Fruit fly (Drosophila melanogaster) whole organism, embryonic: ENCODE results near the gene CG34269.
A peak's percentile ranks its signal among the peaks of the same experiment; 100 is the strongest.

Source experiments
- B-H2 ChIP-seq: fragments of 200-800 bp; sonication (Bioruptor generic); optimal IDR thresholded peaks from 2 replicates; lab custom pipeline; 2018; ENCODE audit warnings: missing biosample characterization, mild to moderate bottlenecking, missing genetic modification characterization
- C15 ChIP-seq: fragments of 200-800 bp; sonication (Bioruptor generic); IDR thresholded peaks from 3 replicates; pipeline ENCODE4 v1.3.6; 2022; ENCODE audit warnings: missing biosample characterization, missing genetic modification characterization
- CG10321 ChIP-seq: fragments of 200-800 bp; sonication (Bioruptor generic); IDR thresholded peaks from 2 replicates; pipeline ENCODE4 v1.3.6; 2022; ENCODE audit warnings: missing biosample characterization, missing genetic modification characterization
- CG10565 ChIP-seq: fragments of 200-800 bp; sonication (Bioruptor generic); optimal IDR thresholded peaks from 3 replicates; lab custom pipeline; 2016; ENCODE audit warnings: missing biosample characterization, mild to moderate bottlenecking, missing genetic modification characterization
- CG17186 ChIP-seq: fragments of 200-800 bp; sonication (Bioruptor generic); optimal IDR thresholded peaks from 3 replicates; lab custom pipeline; 2017; ENCODE audit warnings: missing biosample characterization, missing genetic modification reagents, missing genetic modification characterization
- CG17612 ChIP-seq: fragments of 200-800 bp; sonication (Bioruptor generic); IDR thresholded peaks from 2 replicates; pipeline ENCODE4 v1.3.6; 2022; ENCODE audit warnings: missing biosample characterization, missing genetic modification characterization
- CG2199 ChIP-seq: fragments of 200-800 bp; sonication (Bioruptor generic); IDR thresholded peaks from 3 replicates; pipeline ENCODE4 v1.3.6; 2022; ENCODE audit warnings: missing biosample characterization, missing genetic modification characterization
- CG30431 ChIP-seq: fragments of 200-800 bp; sonication (Bioruptor generic); optimal IDR thresholded peaks from 2 replicates; lab custom pipeline; 2017; ENCODE audit warnings: missing biosample characterization, missing genetic modification characterization
- CG31365 ChIP-seq: fragments of 200-800 bp; sonication (Bioruptor generic); optimal IDR thresholded peaks from 2 replicates; lab custom pipeline; 2018; ENCODE audit warnings: missing biosample characterization, mild to moderate bottlenecking, missing genetic modification characterization
- CG32532 ChIP-seq: fragments of 200-800 bp; sonication (Bioruptor generic); IDR thresholded peaks from 2 replicates; pipeline ENCODE4 v1.3.6; 2022; ENCODE audit warnings: missing biosample characterization, missing genetic modification characterization
- CG33557 ChIP-seq: fragments of 200-800 bp; sonication (Bioruptor generic); optimal IDR thresholded peaks from 2 replicates; lab custom pipeline; 2019; ENCODE audit warnings: missing biosample characterization, mild to moderate bottlenecking, missing genetic modification characterization, moderate library complexity
- CG3407 ChIP-seq: fragments of 200-800 bp; sonication (Bioruptor generic); optimal IDR thresholded peaks from 2 replicates; lab custom pipeline; 2018; ENCODE audit warnings: missing biosample characterization, mild to moderate bottlenecking, missing genetic modification characterization
- CG42726 ChIP-seq: fragments of 200-800 bp; sonication (Bioruptor generic); IDR thresholded peaks from 2 replicates; pipeline ENCODE4 v1.3.6; 2022; ENCODE audit warnings: missing biosample characterization, missing genetic modification characterization; ENCODE audit not compliant: partially characterized antibody
- CG4328 ChIP-seq: fragments of 200-800 bp; sonication (Bioruptor generic); optimal IDR thresholded peaks from 3 replicates; lab custom pipeline; 2017; ENCODE audit warnings: missing biosample characterization, missing genetic modification reagents, missing genetic modification characterization
- CG6854 ChIP-seq: fragments of 200-800 bp; sonication (Bioruptor generic); optimal IDR thresholded peaks from 3 replicates; lab custom pipeline; 2017; ENCODE audit warnings: missing biosample characterization, mild to moderate bottlenecking, missing genetic modification characterization
- CG7271 ChIP-seq: fragments of 200-800 bp; sonication (Bioruptor generic); optimal IDR thresholded peaks from 2 replicates; lab custom pipeline; 2018; ENCODE audit warnings: missing biosample characterization, mild to moderate bottlenecking, missing genetic modification characterization, moderate library complexity
- CG8944 ChIP-seq: fragments of 200-800 bp; sonication (Bioruptor generic); optimal IDR thresholded peaks from 3 replicates; lab custom pipeline; 2016; ENCODE audit warnings: missing biosample characterization, missing genetic modification characterization
- CG9609 ChIP-seq: fragments of 200-800 bp; sonication (Bioruptor generic); optimal IDR thresholded peaks from 3 replicates; lab custom pipeline; 2016; ENCODE audit warnings: missing biosample characterization, missing genetic modification characterization
- CG9817 ChIP-seq: fragments of 200-800 bp; sonication (Bioruptor generic); optimal IDR thresholded peaks from 2 replicates; lab custom pipeline; 2018; ENCODE audit warnings: missing biosample characterization, mild to moderate bottlenecking, missing genetic modification characterization, moderate library complexity
- D19B ChIP-seq: fragments of 200-800 bp; sonication (Bioruptor generic); optimal IDR thresholded peaks from 2 replicates; lab custom pipeline; 2017; ENCODE audit warnings: missing biosample characterization, mild to moderate bottlenecking, missing genetic modification characterization
- Fer1 ChIP-seq: fragments of 200-800 bp; sonication (Bioruptor generic); optimal IDR thresholded peaks from 2 replicates; lab custom pipeline; 2017; ENCODE audit warnings: missing biosample characterization, mild to moderate bottlenecking, missing genetic modification characterization
- HLHmδ ChIP-seq: fragments of 200-800 bp; sonication (Bioruptor generic); optimal IDR thresholded peaks from 2 replicates; lab custom pipeline; 2018; ENCODE audit warnings: missing biosample characterization, mild to moderate bottlenecking, missing genetic modification characterization, moderate library complexity
- Hr51 ChIP-seq, 2 experiments: fragments of 200-800 bp; sonication (Bioruptor generic); optimal IDR thresholded peaks; 2 replicates in 1 of 2; 3 replicates in 1 of 2; lab custom pipeline; 2016 to 2018; ENCODE audit warnings: missing biosample characterization in 2 of 2, missing genetic modification characterization in 2 of 2, mild to moderate bottlenecking in 1 of 2, moderate library complexity in 1 of 2
- Hsf ChIP-seq: fragments of 200-800 bp; sonication (Bioruptor generic); optimal IDR thresholded peaks from 3 replicates; lab custom pipeline; 2016; ENCODE audit warnings: missing biosample characterization, missing genetic modification characterization
- MESR4 ChIP-seq: fragments of 200-800 bp; sonication (Bioruptor generic); optimal IDR thresholded peaks from 2 replicates; lab custom pipeline; 2018; ENCODE audit warnings: missing biosample characterization, mild to moderate bottlenecking, missing genetic modification characterization, moderate library complexity
- MTF-1 ChIP-seq: fragments of 200-800 bp; sonication (Bioruptor generic); optimal IDR thresholded peaks from 2 replicates; lab custom pipeline; 2018; ENCODE audit warnings: missing biosample characterization, mild to moderate bottlenecking, missing genetic modification characterization, borderline replicate concordance
- Med ChIP-seq: fragments of 200-800 bp; sonication (Bioruptor generic); peaks from one replicate; lab custom pipeline; 2016; ENCODE audit warnings: missing biosample characterization, missing genetic modification characterization, mild to moderate bottlenecking, inconsistent platforms, moderate library complexity
- Meics ChIP-seq: fragments of 200-800 bp; sonication (Bioruptor generic); optimal IDR thresholded peaks from 2 replicates; lab custom pipeline; 2017; ENCODE audit warnings: missing biosample characterization, mild to moderate bottlenecking, missing genetic modification characterization
- Neu2 ChIP-seq: fragments of 200-800 bp; sonication (Bioruptor generic); optimal IDR thresholded peaks from 3 replicates; lab custom pipeline; 2016; ENCODE audit warnings: missing biosample characterization, missing genetic modification characterization, borderline replicate concordance
- PHDP ChIP-seq: fragments of 200-800 bp; sonication (Bioruptor generic); optimal IDR thresholded peaks from 3 replicates; lab custom pipeline; 2018; ENCODE audit warnings: missing biosample characterization, mild to moderate bottlenecking, missing genetic modification characterization, moderate library complexity
- abd-A ChIP-seq: fragments of 200-800 bp; sonication (Bioruptor generic); optimal IDR thresholded peaks from 3 replicates; lab custom pipeline; 2019; ENCODE audit warnings: missing biosample characterization, mild to moderate bottlenecking, missing genetic modification characterization, moderate library complexity
- bcd ChIP-seq: fragments of 200-800 bp; sonication (Bioruptor generic); optimal IDR thresholded peaks from 2 replicates; lab custom pipeline; 2017; ENCODE audit warnings: missing biosample characterization, mild to moderate bottlenecking, missing genetic modification characterization
- ci ChIP-seq: fragments of 200-800 bp; sonication (Bioruptor generic); IDR thresholded peaks from 3 replicates; pipeline ENCODE4 v1.3.6; 2022; ENCODE audit warnings: missing biosample characterization, missing genetic modification characterization
- crc ChIP-seq: fragments of 200-800 bp; sonication (Bioruptor generic); optimal IDR thresholded peaks from 2 replicates; lab custom pipeline; 2016; ENCODE audit warnings: missing biosample characterization, missing genetic modification characterization
- en ChIP-seq: fragments of 200-800 bp; sonication (Bioruptor generic); optimal IDR thresholded peaks from 2 replicates; lab custom pipeline; 2016; ENCODE audit warnings: missing biosample characterization, missing genetic modification characterization
- fd96Cb ChIP-seq: fragments of 200-800 bp; sonication (Bioruptor generic); optimal IDR thresholded peaks from 2 replicates; lab custom pipeline; 2018; ENCODE audit warnings: missing biosample characterization, mild to moderate bottlenecking, missing genetic modification characterization, moderate library complexity
- fu2 ChIP-seq: fragments of 200-800 bp; sonication (Bioruptor generic); optimal IDR thresholded peaks from 2 replicates; lab custom pipeline; 2016; ENCODE audit warnings: missing biosample characterization, missing genetic modification characterization
- grau ChIP-seq: fragments of 200-800 bp; optimal IDR thresholded peaks from 3 replicates; lab custom pipeline; 2019; ENCODE audit warnings: missing biosample characterization, mild to moderate bottlenecking, missing genetic modification characterization, moderate library complexity
- ham ChIP-seq: fragments of 200-800 bp; sonication (Bioruptor generic); IDR thresholded peaks from 2 replicates; pipeline ENCODE4 v1.3.6; 2022; ENCODE audit warnings: missing biosample characterization, missing genetic modification characterization
- hbn ChIP-seq: fragments of 200-800 bp; sonication (Bioruptor generic); IDR thresholded peaks from 2 replicates; pipeline ENCODE4 v1.3.6; 2022; ENCODE audit warnings: missing biosample characterization, missing genetic modification characterization; ENCODE audit not compliant: partially characterized antibody
- insv ChIP-seq, 2 experiments: fragments of 200-800 bp; sonication (Bioruptor generic); optimal IDR thresholded peaks; 3 replicates each; lab custom pipeline; 2016 to 2018; ENCODE audit warnings: missing biosample characterization in 2 of 2, missing genetic modification characterization in 2 of 2
- kni ChIP-seq: fragments of 200-800 bp; sonication (Bioruptor generic); optimal IDR thresholded peaks from 3 replicates; lab custom pipeline; 2017; ENCODE audit warnings: mild to moderate bottlenecking, missing biosample characterization, missing genetic modification reagents, missing genetic modification characterization
- nerfin-2 ChIP-seq: fragments of 200-800 bp; sonication (Bioruptor generic); IDR thresholded peaks from 2 replicates; pipeline ENCODE4 v1.3.6; 2022; ENCODE audit warnings: missing biosample characterization, missing genetic modification characterization; ENCODE audit not compliant: partially characterized antibody
- otp ChIP-seq: fragments of 200-800 bp; sonication (Bioruptor generic); IDR thresholded peaks from 3 replicates; pipeline ENCODE4, ENCODE4 v1.3.6; 2022; ENCODE audit warnings: missing biosample characterization, missing genetic modification characterization
- sd ChIP-seq: fragments of 200-800 bp; sonication (Bioruptor generic); optimal IDR thresholded peaks from 3 replicates; lab custom pipeline; 2018; ENCODE audit warnings: missing biosample characterization, mild to moderate bottlenecking, missing genetic modification characterization, moderate library complexity
- tin ChIP-seq: fragments of 200-800 bp; sonication (Bioruptor generic); optimal IDR thresholded peaks from 3 replicates; lab custom pipeline; 2016; ENCODE audit warnings: missing biosample characterization, missing genetic modification characterization
- tna ChIP-seq: fragments of 200-800 bp; sonication (Bioruptor generic); IDR thresholded peaks from 2 replicates; pipeline ENCODE4 v1.3.6; 2022; ENCODE audit warnings: missing biosample characterization, missing genetic modification characterization; ENCODE audit not compliant: partially characterized antibody
- usp ChIP-seq: fragments of >200 bp; optimal IDR thresholded peaks from 2 replicates; lab custom pipeline; 2017; ENCODE audit warnings: missing biosample characterization, missing genetic modification characterization
- vvl ChIP-seq: fragments of 200-800 bp; sonication (Bioruptor generic); IDR thresholded peaks from 2 replicates; pipeline ENCODE4 v1.3.6; 2022; ENCODE audit warnings: missing biosample characterization, missing genetic modification characterization

CG34269 gene

DNA sequence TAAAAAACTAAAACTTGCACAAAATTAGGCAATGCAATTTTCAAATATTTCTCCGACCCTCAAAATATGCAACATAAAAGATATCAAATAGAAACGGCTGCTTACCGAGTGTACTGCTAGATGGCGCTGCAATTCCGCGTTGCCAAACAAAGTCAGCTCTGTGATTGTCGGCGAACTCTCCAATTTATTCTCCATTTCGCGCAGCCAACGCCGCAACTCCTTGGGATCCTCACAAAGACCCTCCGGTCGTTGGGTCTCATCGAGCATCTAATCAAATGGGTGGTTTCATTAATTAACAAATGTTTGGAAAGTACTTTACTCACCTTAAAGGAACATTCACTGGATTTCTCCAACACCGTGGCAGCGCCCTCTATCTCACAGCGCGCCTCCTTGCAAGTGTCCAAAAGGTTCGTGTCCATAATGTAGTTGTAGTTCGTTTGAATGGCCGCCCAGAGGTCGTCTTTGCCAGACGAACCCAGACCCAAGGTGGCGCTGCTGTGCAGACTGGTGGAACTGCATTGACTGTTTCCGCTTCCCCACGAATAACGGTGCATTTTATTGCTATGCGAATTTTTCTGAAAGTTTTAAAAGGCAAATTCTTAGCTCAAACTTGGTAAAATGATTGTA is 22.2 kb upstream of the CG34269 start (continued):
- TF ChIP-seq otp (GFP tag; lab: Robert Waterston, UW) = peak; percentile 41; the same call in 2 of the 3 replicates
- TF ChIP-seq Med (GFP tag; lab: Kevin White, UChicago) = peak; percentile 97
- peak; percentile 86 for TF ChIP-seq Hsf
- TF ChIP-seq Hr51 (GFP tag; optimal IDR thresholded peaks at IDR 0.05; lab: Kevin White, UChicago) = peak; percentile 54 to 69
- peak; percentile 77 for TF ChIP-seq bcd (GFP tag; lab: Kevin White, UChicago)
- TF ChIP-seq en (GFP tag; lab: Kevin White, UChicago) = peak; percentile 60
- no peak for TF ChIP-seq hbn (GFP tag; lab: Robert Waterston, UW)
- peak; percentile 79 for TF ChIP-seq CG9609 (GFP tag; lab: Kevin White, UChicago)
- peak; percentile 91 for TF ChIP-seq CG32532 (GFP tag; lab: Robert Waterston, UW)
- 0 out of 2 replicates have a peak, but pooled peaks have one; percentile 13 for TF ChIP-seq CG10321 (GFP tag; lab: Robert Waterston, UW)
- peak; percentile 19 for TF ChIP-seq crc (GFP tag; lab: Kevin White, UChicago)
- peak; percentile 65 for TF ChIP-seq grau (tag; lab: Kevin White, UChicago)
- TF ChIP-seq CG17186 (GFP tag; lab: Kevin White, UChicago) = no peak
- no peak for TF ChIP-seq C15
- TF ChIP-seq B-H2 (GFP tag; lab: Kevin White, UChicago) = peak; percentile 24
- no peak for TF ChIP-seq CG6854 (GFP tag; lab: Kevin White, UChicago)
- TF ChIP-seq CG17612 (GFP tag; lab: Robert Waterston, UW) = 0 out of 2 replicates have a peak, but pooled peaks have one; percentile 38
- peak; percentile 72 for TF ChIP-seq fu2
- no peak for TF ChIP-seq Neu2
- no peak for TF ChIP-seq CG10565 (GFP tag; lab: Kevin White, UChicago)
- peak; percentile 71 for TF ChIP-seq vvl
- peak; percentile 50 for TF ChIP-seq PHDP (tag; lab: Kevin White, UChicago)
- peak; percentile 93 for TF ChIP-seq CG2199
- peak in 1 of 2 experiments; percentile 76 for TF ChIP-seq insv (GFP tag; optimal IDR thresholded peaks at IDR 0.05; lab: Kevin White, UChicago)
- peak; percentile 81 for TF ChIP-seq CG9817
- peak; percentile 90 for TF ChIP-seq CG8944 (GFP tag; lab: Kevin White, UChicago)
- TF ChIP-seq CG31365 (tag; lab: Kevin White, UChicago) = peak; percentile 46
- no peak for TF ChIP-seq CG7271 (tag; lab: Kevin White, UChicago)
- peak; percentile 76 for TF ChIP-seq Meics (GFP tag; lab: Kevin White, UChicago)
- TF ChIP-seq ci (GFP tag; lab: Robert Waterston, UW) = peak; percentile 91
- no peak for TF ChIP-seq sd (tag; lab: Kevin White, UChicago)
- peak; percentile 36 for TF ChIP-seq CG4328 (GFP tag; lab: Kevin White, UChicago)
- no peak for TF ChIP-seq ham
- TF ChIP-seq CG30431 (GFP tag; lab: Kevin White, UChicago) = peak; percentile 72
- peak; percentile 88 for TF ChIP-seq MTF-1 (GFP tag; lab: Kevin White, UChicago)
- TF ChIP-seq D19B (GFP tag; lab: Kevin White, UChicago) = peak; percentile 10
- no peak for TF ChIP-seq kni
- peak; percentile 48 for TF ChIP-seq fd96Cb (tag; lab: Kevin White, UChicago)
- no peak for TF ChIP-seq usp
- TF ChIP-seq CG33557 (GFP tag; lab: Kevin White, UChicago) = no peak
- TF ChIP-seq Fer1 (GFP tag; lab: Kevin White, UChicago) = peak; percentile 16
- no peak for TF ChIP-seq MESR4 (GFP tag; lab: Kevin White, UChicago)
- peak; percentile 86 for TF ChIP-seq HLHmδ (GFP tag; lab: Kevin White, UChicago)
- peak; percentile 62; the same call in 1 of the 2 replicates for TF ChIP-seq CG42726 (GFP tag; lab: Robert Waterston, UW)
- no peak for TF ChIP-seq abd-A (tag; lab: Kevin White, UChicago)
- TF ChIP-seq tna (GFP tag; lab: Robert Waterston, UW) = 0 out of 2 replicates have a peak, but pooled peaks have one; percentile 7
- peak; percentile 14 for TF ChIP-seq CG3407 (GFP tag; lab: Kevin White, UChicago)
- no peak for TF ChIP-seq nerfin-2 (GFP tag; lab: Robert Waterston, UW)
- TF ChIP-seq tin (GFP tag; lab: Kevin White, UChicago) = peak; percentile 86
